Worm (Caenorhabditis elegans) whole organism, midembryonic: ENCODE data around the gene C03A3.1.

Experiments used
- T22C8.4 ChIP-seq: fragments of 200-800 bp; sonication (Bioruptor generic); IDR thresholded peaks from 2 replicates; pipeline ENCODE4 v1.3.6; 2022; ENCODE audit warnings: missing genetic modification characterization, missing compliant biosample characterization
- ztf-29 ChIP-seq: fragments of 200-800 bp; sonication (Bioruptor generic); IDR thresholded peaks from 2 replicates; pipeline ENCODE4 v1.3.6; 2022; ENCODE audit warnings: missing genetic modification reagents, missing genetic modification characterization, missing compliant biosample characterization

- TF ChIP-seq T22C8.4 (GFP tag; lab: Robert Waterston, UW): no peak
- TF ChIP-seq ztf-29 (GFP tag; lab: Robert Waterston, UW): no peak
These were observed at the start of gene C03A3.1 for ce11 chrX:11257071-11257470.
